Worm (Caenorhabditis elegans): ENCODE data around the gene C17H12.12.

Gene C17H12.12

ce11 chrIV:6841562-6842282 lies 46.0 kb downstream of the C17H12.12 start:
- no peak for TF ChIP-seq nhr-28 (tag; optimal IDR thresholded peaks at IDR 0.05)
- no peak for TF ChIP-seq ama-1 (optimal IDR thresholded peaks at IDR 0.05)
- no peak for TF ChIP-seq hmg-11 (tag; optimal IDR thresholded peaks at IDR 0.05)
- TF ChIP-seq elt-2 (tag; optimal IDR thresholded peaks at IDR 0.05): peak; percentile 68
- TF ChIP-seq nhr-25 (tag; optimal IDR thresholded peaks at IDR 0.05): no peak

DNA sequence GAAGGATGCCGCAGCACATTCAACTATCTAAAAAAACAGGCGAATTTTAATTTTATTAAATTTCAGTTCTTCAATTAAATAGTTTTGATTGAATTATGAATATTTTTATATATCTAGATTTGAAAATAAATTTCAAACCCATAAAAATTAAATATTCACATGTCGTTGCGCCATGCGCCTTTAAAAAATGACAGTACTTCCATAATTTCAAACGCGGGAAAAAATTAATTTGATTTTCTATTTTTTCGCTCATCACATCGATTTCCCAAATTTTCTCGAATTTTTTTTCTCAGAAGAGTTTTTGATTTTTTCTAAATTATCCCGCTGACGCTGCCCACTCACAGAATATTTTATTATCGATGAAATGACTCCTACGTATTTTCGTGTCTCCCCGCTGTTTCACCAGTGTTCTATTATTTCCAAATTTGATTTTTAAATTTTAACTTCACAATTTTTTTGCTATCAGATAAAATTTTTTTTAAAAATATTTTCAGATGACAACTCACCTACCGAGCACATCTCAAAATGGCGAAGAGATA lies 46.8 kb downstream of the C17H12.12 start, which contains the start of gene lip-1:
TSS of gene lip-1 (plus strand) at position 489 of the 539 bp plus-strand sequence.
- no peak for TF ChIP-seq pqm-1 (tag; optimal IDR thresholded peaks at IDR 0.05)
- no peak for TF ChIP-seq nhr-12 (tag; optimal IDR thresholded peaks at IDR 0.05)
- TF ChIP-seq nhr-25 (tag; optimal IDR thresholded peaks at IDR 0.05): no peak
- TF ChIP-seq eor-1 (tag; optimal IDR thresholded peaks at IDR 0.05): no peak
- TF ChIP-seq fkh-10 (GFP tag; optimal IDR thresholded peaks at IDR 0.05): no peak

All from whole organism, L3 larva.